Worm (Caenorhabditis elegans) whole organism, L1 larva: ENCODE results near the gene set-12.
A peak's percentile ranks its signal among the peaks of the same experiment; 100 is the strongest.

Source experiments
- C34B4.2 ChIP-seq: sonication (generic microtip); optimal IDR thresholded peaks from 2 replicates; lab custom pipeline; 2017; ENCODE audit warnings: mild to moderate bottlenecking, missing genetic modification characterization, missing compliant biosample characterization
- Y116A8C.19 ChIP-seq: sonication (generic microtip); optimal IDR thresholded peaks from 2 replicates; lab custom pipeline; 2016; ENCODE audit warnings: missing compliant biosample characterization, missing genetic modification characterization, borderline replicate concordance
- alr-1 ChIP-seq: fragments of 200-800 bp; sonication (Bioruptor generic); optimal IDR thresholded peaks from 2 replicates; lab custom pipeline; 2018; ENCODE audit warnings: borderline replicate concordance, mild to moderate bottlenecking, missing genetic modification characterization, missing compliant biosample characterization
- ceh-8 ChIP-seq: fragments of 200-800 bp; sonication (Bioruptor generic); optimal IDR thresholded peaks from 2 replicates; lab custom pipeline; 2018; ENCODE audit warnings: mild to moderate bottlenecking, missing genetic modification characterization, moderate library complexity, missing compliant biosample characterization
- ceh-88 ChIP-seq: fragments of 200-800 bp; sonication (Bioruptor generic); IDR thresholded peaks from 2 replicates; pipeline ENCODE4 v1.3.6; 2022; ENCODE audit warnings: missing genetic modification characterization, missing compliant biosample characterization
- dpl-1 ChIP-seq, 3 experiments: fragments of 150-350 bp in 2 of 3; sonication (generic microtip) in 1 of 3; optimal IDR thresholded peaks; 2 replicates each; lab custom pipeline; 2014 to 2017; ENCODE audit warnings: missing biosample characterization in 3 of 3, missing genetic modification characterization in 3 of 3, missing genetic modification reagents in 3 of 3
- dsc-1 ChIP-seq: sonication (generic microtip); optimal IDR thresholded peaks from 2 replicates; lab custom pipeline; 2016; ENCODE audit warnings: mild to moderate bottlenecking, missing genetic modification characterization, missing compliant biosample characterization
- efl-1 ChIP-seq, 4 experiments: fragments of 150-350 bp; optimal IDR thresholded peaks in 3 of 4; peaks in 1 of 4; 1 replicate in 1 of 4; 2 replicates in 3 of 4; lab custom pipeline; 2014; ENCODE audit warnings: missing biosample characterization in 2 of 4, missing genetic modification characterization in 2 of 4, missing genetic modification reagents in 2 of 4
- egl-13 ChIP-seq: sonication (generic microtip); optimal IDR thresholded peaks from 2 replicates; lab custom pipeline; 2016; ENCODE audit warnings: missing genotype, missing genetic modification reagents, missing genetic modification characterization, missing compliant biosample characterization
- elt-3 ChIP-seq, 6 experiments: fragments of 150-350 bp in 1 of 6; sonication (generic microtip); optimal IDR thresholded peaks; 2 replicates each; lab custom pipeline; 2017 to 2018; ENCODE audit warnings: missing biosample characterization in 6 of 6, missing genetic modification characterization in 6 of 6, inconsistent platforms in 1 of 6
- fkh-8 ChIP-seq: sonication (generic microtip); optimal IDR thresholded peaks from 2 replicates; lab custom pipeline; 2016; ENCODE audit warnings: mild to moderate bottlenecking, missing genetic modification characterization, missing compliant biosample characterization
- grh-1 ChIP-seq: fragments of 200-800 bp; sonication (Bioruptor generic); IDR thresholded peaks from 2 replicates; pipeline ENCODE4 v1.3.6; 2022; ENCODE audit warnings: missing genetic modification reagents, missing genetic modification characterization, missing compliant biosample characterization
- hlh-4 ChIP-seq: sonication (generic microtip); optimal IDR thresholded peaks from 2 replicates; lab custom pipeline; 2016; ENCODE audit warnings: mild to moderate bottlenecking, missing genetic modification characterization, missing compliant biosample characterization
- hpl-2 ChIP-seq: fragments of 150-350 bp; optimal IDR thresholded peaks from 2 replicates; lab custom pipeline; 2014; ENCODE audit warnings: missing biosample characterization, missing genetic modification reagents, missing genetic modification characterization
- isw-1 ChIP-seq: fragments of 200-800 bp; sonication (Bioruptor generic); IDR thresholded peaks from 2 replicates; pipeline ENCODE4 v1.3.6; 2022; ENCODE audit warnings: missing genetic modification characterization, missing compliant biosample characterization
- lin-13 ChIP-seq: fragments of 150-350 bp; optimal IDR thresholded peaks from 2 replicates; lab custom pipeline; 2014; ENCODE audit warnings: missing biosample characterization, missing genetic modification reagents, missing genetic modification characterization
- lin-14 ChIP-seq: fragments of 200-800 bp; sonication (Bioruptor generic); optimal IDR thresholded peaks from 2 replicates; lab custom pipeline; 2018; ENCODE audit warnings: mild to moderate bottlenecking, missing genetic modification characterization, moderate library complexity, missing compliant biosample characterization
- lin-15B ChIP-seq: fragments of 150-350 bp; sonication (generic microtip); optimal IDR thresholded peaks from 3 replicates; lab custom pipeline; 2014; ENCODE audit warnings: missing biosample characterization, missing genetic modification characterization
- lin-35 ChIP-seq, 2 experiments: fragments of 150-350 bp; optimal IDR thresholded peaks; 2 replicates each; lab custom pipeline; 2014; ENCODE audit warnings: missing biosample characterization in 2 of 2, missing genetic modification characterization in 2 of 2, missing genetic modification reagents in 2 of 2
- lsy-2 ChIP-seq, 2 experiments: fragments of 150-350 bp; optimal IDR thresholded peaks; 2 replicates each; lab custom pipeline; 2014; ENCODE audit warnings: missing biosample characterization in 2 of 2, missing genetic modification characterization in 2 of 2
- mab-9 ChIP-seq: fragments of 200-800 bp; sonication (Bioruptor generic); IDR thresholded peaks from 2 replicates; pipeline ENCODE4 v1.3.6; 2022; ENCODE audit warnings: missing genetic modification reagents, missing genetic modification characterization, missing compliant biosample characterization
- mdl-1 ChIP-seq, 2 experiments: fragments of 150-350 bp; optimal IDR thresholded peaks; 2 replicates each; lab custom pipeline; 2014 to 2017; ENCODE audit warnings: missing biosample characterization in 2 of 2, missing genetic modification characterization in 2 of 2, inconsistent platforms in 1 of 2
- mef-2 ChIP-seq: fragments of 150-350 bp; optimal IDR thresholded peaks from 2 replicates; lab custom pipeline; 2014; ENCODE audit warnings: missing biosample characterization, missing genetic modification characterization
- mep-1 ChIP-seq: fragments of 150-350 bp; optimal IDR thresholded peaks from 2 replicates; lab custom pipeline; 2014; ENCODE audit warnings: missing biosample characterization, missing genetic modification characterization
- nhr-11 ChIP-seq: fragments of 150-350 bp; optimal IDR thresholded peaks from 2 replicates; lab custom pipeline; 2014; ENCODE audit warnings: missing biosample characterization, missing genetic modification characterization
- nhr-20 ChIP-seq: sonication (generic microtip); optimal IDR thresholded peaks from 2 replicates; lab custom pipeline; 2016; ENCODE audit warnings: mild to moderate bottlenecking, missing genetic modification characterization, missing compliant biosample characterization
- nhr-237 ChIP-seq: fragments of 150-350 bp; optimal IDR thresholded peaks from 2 replicates; lab custom pipeline; 2014; ENCODE audit warnings: missing biosample characterization, missing genetic modification characterization
- nhr-71 ChIP-seq: sonication (generic microtip); optimal IDR thresholded peaks from 2 replicates; lab custom pipeline; 2016; ENCODE audit warnings: mild to moderate bottlenecking, missing genetic modification characterization, moderate library complexity, missing compliant biosample characterization
- nhr-77 ChIP-seq: fragments of 150-350 bp; optimal IDR thresholded peaks from 2 replicates; lab custom pipeline; 2014; ENCODE audit warnings: missing biosample characterization, missing genetic modification characterization
- nhr-84 ChIP-seq: sonication (generic microtip); optimal IDR thresholded peaks from 2 replicates; lab custom pipeline; 2017; ENCODE audit warnings: missing biosample characterization, missing genetic modification characterization
- pax-3 ChIP-seq: fragments of 200-800 bp; sonication (Bioruptor generic); optimal IDR thresholded peaks from 2 replicates; lab custom pipeline; 2018; ENCODE audit warnings: mild to moderate bottlenecking, missing genetic modification characterization, moderate library complexity, missing compliant biosample characterization
- sox-4 ChIP-seq: sonication (generic microtip); optimal IDR thresholded peaks from 2 replicates; lab custom pipeline; 2016; ENCODE audit warnings: missing genetic modification characterization, missing compliant biosample characterization
- sup-37 ChIP-seq: fragments of 200-800 bp; sonication (Bioruptor generic); optimal IDR thresholded peaks from 2 replicates; lab custom pipeline; 2018; ENCODE audit warnings: mild to moderate bottlenecking, missing genetic modification characterization, missing compliant biosample characterization
- tbx-2 ChIP-seq: sonication (generic microtip); optimal IDR thresholded peaks from 2 replicates; lab custom pipeline; 2016; ENCODE audit warnings: missing genetic modification characterization, missing compliant biosample characterization
- unc-98 ChIP-seq: fragments of 200-800 bp; sonication (Bioruptor generic); IDR thresholded peaks from 2 replicates; pipeline ENCODE4 v1.3.6; 2022; ENCODE audit warnings: missing genetic modification characterization, missing compliant biosample characterization
- ztf-11 ChIP-seq, 2 experiments: sonication (generic microtip); optimal IDR thresholded peaks; 2 replicates each; lab custom pipeline; 2016 to 2017; ENCODE audit warnings: missing genetic modification characterization in 2 of 2, missing biosample characterization in 1 of 2, missing compliant biosample characterization in 1 of 2
- ztf-4 ChIP-seq: fragments of 150-350 bp; optimal IDR thresholded peaks from 2 replicates; lab custom pipeline; 2014; ENCODE audit warnings: missing biosample characterization, missing genetic modification characterization

The set-12 gene

DNA sequence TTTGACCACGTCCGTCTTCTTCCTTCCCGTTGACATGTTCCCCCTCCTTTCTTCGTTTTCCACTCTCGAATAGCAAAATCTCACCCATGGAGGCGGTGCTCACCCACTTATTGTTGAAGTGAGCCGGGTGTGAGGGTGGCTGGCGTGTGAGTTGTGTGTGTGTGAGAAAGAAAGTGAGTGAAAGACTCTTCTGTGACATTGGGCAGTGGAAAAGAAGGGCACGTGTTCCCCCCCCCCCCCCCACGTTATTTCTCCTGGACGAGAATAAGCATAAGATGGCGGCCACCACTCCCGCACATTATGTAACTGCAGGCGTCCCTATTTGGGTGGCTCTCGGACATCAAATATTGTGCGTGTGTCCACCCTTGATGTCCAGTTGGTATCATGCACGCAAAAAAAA is 25.9 kb downstream of the set-12 start:
- TF ChIP-seq lin-14 (GFP tag; lab: Kevin White, UChicago) (peak; percentile 57), fkh-8 (peak; percentile 44), nhr-237 (tag; lab: Kevin White, UChicago) (no peak), mab-9 (0 out of 2 replicates have a peak, but pooled peaks have one; percentile 30)

DNA sequence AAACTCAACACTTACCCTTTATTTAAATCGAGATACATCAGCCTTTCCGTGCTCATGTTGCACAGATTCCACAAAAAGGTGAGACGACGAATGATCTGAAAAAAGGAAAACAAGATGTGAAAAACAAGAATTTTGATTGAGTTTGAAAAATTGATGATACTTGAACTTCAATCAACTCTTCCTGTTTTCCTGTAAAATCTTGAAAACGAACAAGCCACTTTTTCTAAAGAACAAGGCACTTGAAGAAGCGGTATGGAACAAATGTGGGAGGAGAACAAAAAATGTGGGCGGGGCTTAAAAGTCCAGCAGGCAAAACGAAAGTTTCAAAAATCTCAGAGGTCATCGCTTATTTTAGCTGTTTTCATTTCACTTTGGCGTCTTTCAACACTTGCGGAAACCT is 29.0 kb downstream of the set-12 start, which contains the start of gene kvs-1:
Gene kvs-1, minus strand, starts transcription at position 101 of the 400 bp plus-strand sequence.
- TF ChIP-seq efl-1 (optimal IDR thresholded peaks at IDR 0.05; lab: Kevin White, UChicago) (no peak), efl-1 (GFP tag; optimal IDR thresholded peaks at IDR 0.05 in 1 of 2; lab: Kevin White, UChicago) (peak in 1 of 2 experiments; percentile 49), mdl-1 (tag; optimal IDR thresholded peaks at IDR 0.05; lab: Kevin White, UChicago) (no peak), sox-4 (tag; lab: Kevin White, UChicago) (no peak), lsy-2 (tag; optimal IDR thresholded peaks at IDR 0.05; lab: Kevin White, UChicago) (no peak), Y116A8C.19 (tag; lab: Kevin White, UChicago) (no peak), nhr-71 (tag; lab: Kevin White, UChicago) (no peak)

DNA sequence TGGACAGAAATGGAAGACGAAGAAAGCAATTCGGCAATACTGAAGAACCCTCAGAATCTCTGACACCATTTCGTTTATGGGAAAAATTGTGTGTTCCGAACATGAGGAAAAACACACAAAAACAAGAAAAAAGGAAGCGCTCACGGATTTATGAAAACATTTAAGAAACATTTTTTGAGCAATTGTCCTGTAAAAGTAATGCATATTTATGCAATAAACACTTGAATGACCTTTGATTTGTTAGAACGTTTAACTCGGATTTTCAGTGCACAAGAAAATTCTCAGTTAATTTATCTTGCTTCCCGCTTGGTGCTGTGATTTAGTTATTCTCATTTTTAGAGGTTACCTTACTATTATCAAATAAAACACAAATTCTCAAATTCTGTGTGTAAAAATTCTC is 32.2 kb downstream of the set-12 start:
- no peak for TF ChIP-seq efl-1 (optimal IDR thresholded peaks at IDR 0.05; lab: Kevin White, UChicago)
- peak in 1 of 2 experiments; percentile 51 for TF ChIP-seq efl-1 (GFP tag; optimal IDR thresholded peaks at IDR 0.05 in 1 of 2; lab: Kevin White, UChicago)
- no peak for TF ChIP-seq nhr-11 (tag; lab: Kevin White, UChicago)

DNA sequence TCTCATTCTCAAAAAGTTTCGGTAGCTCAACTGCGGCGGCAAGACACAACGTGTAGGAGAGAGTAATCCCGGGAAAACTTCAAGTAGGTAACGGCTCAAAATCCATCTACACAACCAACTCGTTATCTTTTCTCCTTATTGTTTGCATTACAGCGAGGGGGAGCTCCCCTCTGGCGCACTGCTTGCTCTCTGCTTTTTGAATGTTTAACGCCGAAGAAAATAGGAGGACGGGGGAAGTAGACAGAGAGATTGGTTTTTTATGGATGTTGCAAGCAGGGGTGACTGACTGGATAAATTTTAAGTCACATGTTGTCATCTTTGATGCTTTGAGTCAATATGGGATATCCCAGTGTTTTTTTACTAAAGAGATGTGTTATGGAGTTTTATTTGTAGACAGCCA is 46.5 kb downstream of the set-12 start:
- TF ChIP-seq ztf-11 (tag; optimal IDR thresholded peaks at IDR 0.05; lab: Kevin White, UChicago) (no peak), mdl-1 (tag; optimal IDR thresholded peaks at IDR 0.05; lab: Kevin White, UChicago) (no peak), mef-2 (no peak), tbx-2 (tag; lab: Kevin White, UChicago) (peak; percentile 9), ceh-88 (GFP tag; lab: Robert Waterston, UW) (no peak), nhr-237 (tag; lab: Kevin White, UChicago) (no peak), dsc-1 (tag; lab: Kevin White, UChicago) (peak; percentile 11), lin-13 (no peak), C34B4.2 (tag; lab: Kevin White, UChicago) (no peak), lin-35 (GFP tag; optimal IDR thresholded peaks at IDR 0.05; lab: Kevin White, UChicago) (no peak), hlh-4 (tag; lab: Kevin White, UChicago) (no peak), elt-3 (tag; optimal IDR thresholded peaks at IDR 0.05; lab: Kevin White, UChicago) (no peak), lsy-2 (tag; optimal IDR thresholded peaks at IDR 0.05; lab: Kevin White, UChicago) (no peak), lin-15B (no peak), efl-1 (optimal IDR thresholded peaks at IDR 0.05; lab: Kevin White, UChicago) (no peak), efl-1 (GFP tag; optimal IDR thresholded peaks at IDR 0.05 in 1 of 2; lab: Kevin White, UChicago) (peak in 1 of 2 experiments; percentile 13), egl-13 (tag; lab: Kevin White, UChicago) (no peak), mep-1 (tag; lab: Kevin White, UChicago) (no peak), grh-1 (no peak), lin-14 (GFP tag; lab: Kevin White, UChicago) (peak; percentile 51), isw-1 (no peak), alr-1 (tag; lab: Kevin White, UChicago) (no peak), ceh-8 (GFP tag; lab: Kevin White, UChicago) (no peak), nhr-84 (tag; lab: Kevin White, UChicago) (no peak), unc-98 (GFP tag; lab: Robert Waterston, UW) (no peak)

DNA sequence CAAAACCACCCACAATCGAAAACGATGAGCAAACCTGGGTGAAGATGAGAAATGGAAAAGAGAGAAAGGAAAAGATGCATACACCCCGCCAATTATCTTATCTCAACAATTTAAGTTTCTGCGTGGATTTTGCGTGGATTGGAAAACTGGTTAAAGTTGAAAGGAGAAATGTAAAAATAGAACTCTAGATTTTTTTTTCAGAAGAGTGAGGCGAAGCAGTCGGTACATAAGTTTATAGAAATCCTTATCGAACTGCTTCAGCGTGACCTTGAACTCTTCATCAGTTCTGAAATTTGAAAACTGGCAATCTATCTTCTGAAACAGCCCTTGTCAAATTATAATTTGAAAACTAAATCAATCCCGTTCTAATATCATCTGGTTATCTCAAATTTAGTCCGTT is 47.0 kb downstream of the set-12 start, which contains the start of gene clik-2:
Gene clik-2, minus strand, starts transcription at position 101 of the 400 bp plus-strand sequence.
- no peak for TF ChIP-seq sox-4 (tag; lab: Kevin White, UChicago)
- no peak for TF ChIP-seq nhr-77
- no peak for TF ChIP-seq lin-13
- TF ChIP-seq hlh-4 (tag; lab: Kevin White, UChicago): no peak
- no peak for TF ChIP-seq dpl-1 (GFP tag; optimal IDR thresholded peaks at IDR 0.05; lab: Kevin White, UChicago)
- TF ChIP-seq lin-14 (GFP tag; lab: Kevin White, UChicago): no peak
- no peak for TF ChIP-seq elt-3 (tag; optimal IDR thresholded peaks at IDR 0.05; lab: Kevin White, UChicago)
- no peak for TF ChIP-seq ztf-4 (tag; lab: Kevin White, UChicago)
- no peak for TF ChIP-seq hpl-2 (GFP tag; lab: Kevin White, UChicago)
- TF ChIP-seq pax-3: no peak
- TF ChIP-seq mab-9: no peak
- no peak for TF ChIP-seq sup-37 (GFP tag; lab: Kevin White, UChicago)
- TF ChIP-seq nhr-20: no peak
